Worm (Caenorhabditis elegans) whole organism, L1 larva: Measurements from ENCODE around the gene F44E2.9.

Experiments used
- C04F5.9 ChIP-seq: sonication (generic microtip); optimal IDR thresholded peaks from 2 replicates; lab custom pipeline; 2016; ENCODE audit warnings: missing genetic modification characterization, missing compliant biosample characterization
- C34B4.2 ChIP-seq: sonication (generic microtip); optimal IDR thresholded peaks from 2 replicates; lab custom pipeline; 2017; ENCODE audit warnings: mild to moderate bottlenecking, missing genetic modification characterization, missing compliant biosample characterization
- F16B12.6 ChIP-seq: fragments of 150-350 bp; optimal IDR thresholded peaks from 2 replicates; lab custom pipeline; 2014; ENCODE audit warnings: missing biosample characterization, missing genetic modification characterization
- aly-2 ChIP-seq: fragments of 150-350 bp; optimal IDR thresholded peaks from 2 replicates; lab custom pipeline; 2014; ENCODE audit warnings: missing biosample characterization, missing genetic modification characterization
- ceh-82 ChIP-seq, 3 experiments: fragments of 150-350 bp in 1 of 3; sonication (generic microtip) in 2 of 3; optimal IDR thresholded peaks; 2 replicates each; lab custom pipeline; 2014 to 2017; ENCODE audit warnings: missing biosample characterization in 3 of 3, missing genetic modification characterization in 3 of 3
- ceh-88 ChIP-seq: fragments of 200-800 bp; sonication (Bioruptor generic); IDR thresholded peaks from 2 replicates; pipeline ENCODE4 v1.3.6; 2022; ENCODE audit warnings: missing genetic modification characterization, missing compliant biosample characterization
- dpl-1 ChIP-seq, 3 experiments: fragments of 150-350 bp in 2 of 3; sonication (generic microtip) in 1 of 3; optimal IDR thresholded peaks; 2 replicates each; lab custom pipeline; 2014 to 2017; ENCODE audit warnings: missing biosample characterization in 3 of 3, missing genetic modification characterization in 3 of 3, missing genetic modification reagents in 3 of 3
- dsc-1 ChIP-seq: sonication (generic microtip); optimal IDR thresholded peaks from 2 replicates; lab custom pipeline; 2016; ENCODE audit warnings: mild to moderate bottlenecking, missing genetic modification characterization, missing compliant biosample characterization
- efl-3 ChIP-seq: fragments of 200-800 bp; sonication (Bioruptor generic); optimal IDR thresholded peaks from 2 replicates; lab custom pipeline; 2018; ENCODE audit warnings: mild to moderate bottlenecking, missing genetic modification characterization, missing compliant biosample characterization
- egl-13 ChIP-seq: sonication (generic microtip); optimal IDR thresholded peaks from 2 replicates; lab custom pipeline; 2016; ENCODE audit warnings: missing genotype, missing genetic modification reagents, missing genetic modification characterization, missing compliant biosample characterization
- egl-27 ChIP-seq, 2 experiments: fragments of 150-350 bp in 1 of 2; sonication (generic microtip); optimal IDR thresholded peaks; 3 replicates each; lab custom pipeline; 2017 to 2018; ENCODE audit warnings: missing biosample characterization in 2 of 2, missing genetic modification characterization in 2 of 2, missing genetic modification reagents in 2 of 2
- elt-2 ChIP-seq: sonication (generic microtip); optimal IDR thresholded peaks from 2 replicates; lab custom pipeline; 2016; ENCODE audit warnings: missing genetic modification characterization, mild to moderate bottlenecking, inconsistent platforms, missing compliant biosample characterization, missing genetic modification reagents
- ets-5 ChIP-seq: fragments of 200-800 bp; sonication (Bioruptor generic); IDR thresholded peaks from 2 replicates; pipeline ENCODE4 v1.3.6; 2022; ENCODE audit warnings: missing genetic modification characterization, missing compliant biosample characterization
- fkh-8 ChIP-seq: sonication (generic microtip); optimal IDR thresholded peaks from 2 replicates; lab custom pipeline; 2016; ENCODE audit warnings: mild to moderate bottlenecking, missing genetic modification characterization, missing compliant biosample characterization
- fos-1 ChIP-seq: fragments of 150-350 bp; optimal IDR thresholded peaks from 2 replicates; lab custom pipeline; 2014; ENCODE audit warnings: missing biosample characterization, missing genetic modification characterization
- grh-1 ChIP-seq: fragments of 200-800 bp; sonication (Bioruptor generic); IDR thresholded peaks from 2 replicates; pipeline ENCODE4 v1.3.6; 2022; ENCODE audit warnings: missing genetic modification reagents, missing genetic modification characterization, missing compliant biosample characterization
- hlh-17 ChIP-seq: fragments of 200-800 bp; sonication (Bioruptor generic); optimal IDR thresholded peaks from 2 replicates; lab custom pipeline; 2018; ENCODE audit warnings: missing genetic modification characterization, mild to moderate bottlenecking, missing compliant biosample characterization, moderate library complexity, borderline replicate concordance
- hlh-4 ChIP-seq: sonication (generic microtip); optimal IDR thresholded peaks from 2 replicates; lab custom pipeline; 2016; ENCODE audit warnings: mild to moderate bottlenecking, missing genetic modification characterization, missing compliant biosample characterization
- hpl-2 ChIP-seq: fragments of 150-350 bp; optimal IDR thresholded peaks from 2 replicates; lab custom pipeline; 2014; ENCODE audit warnings: missing biosample characterization, missing genetic modification reagents, missing genetic modification characterization
- isw-1 ChIP-seq: fragments of 200-800 bp; sonication (Bioruptor generic); IDR thresholded peaks from 2 replicates; pipeline ENCODE4 v1.3.6; 2022; ENCODE audit warnings: missing genetic modification characterization, missing compliant biosample characterization
- jun-1 ChIP-seq: fragments of 150-350 bp; optimal IDR thresholded peaks from 2 replicates; lab custom pipeline; 2014; ENCODE audit warnings: missing biosample characterization, missing genetic modification reagents, missing genetic modification characterization
- lin-14 ChIP-seq: fragments of 200-800 bp; sonication (Bioruptor generic); optimal IDR thresholded peaks from 2 replicates; lab custom pipeline; 2018; ENCODE audit warnings: mild to moderate bottlenecking, missing genetic modification characterization, moderate library complexity, missing compliant biosample characterization
- lin-15B ChIP-seq: fragments of 150-350 bp; sonication (generic microtip); optimal IDR thresholded peaks from 3 replicates; lab custom pipeline; 2014; ENCODE audit warnings: missing biosample characterization, missing genetic modification characterization
- lin-35 ChIP-seq, 2 experiments: fragments of 150-350 bp; optimal IDR thresholded peaks; 2 replicates each; lab custom pipeline; 2014; ENCODE audit warnings: missing biosample characterization in 2 of 2, missing genetic modification characterization in 2 of 2, missing genetic modification reagents in 2 of 2
- lin-39 ChIP-seq: fragments of 150-350 bp; optimal IDR thresholded peaks from 2 replicates; lab custom pipeline; 2014; ENCODE audit warnings: missing biosample characterization, missing genetic modification reagents, missing genetic modification characterization
- mdl-1 ChIP-seq, 2 experiments: fragments of 150-350 bp; optimal IDR thresholded peaks; 2 replicates each; lab custom pipeline; 2014 to 2017; ENCODE audit warnings: missing biosample characterization in 2 of 2, missing genetic modification characterization in 2 of 2, inconsistent platforms in 1 of 2
- mef-2 ChIP-seq: fragments of 150-350 bp; optimal IDR thresholded peaks from 2 replicates; lab custom pipeline; 2014; ENCODE audit warnings: missing biosample characterization, missing genetic modification characterization
- mep-1 ChIP-seq: fragments of 150-350 bp; optimal IDR thresholded peaks from 2 replicates; lab custom pipeline; 2014; ENCODE audit warnings: missing biosample characterization, missing genetic modification characterization
- nhr-19 ChIP-seq: fragments of 200-800 bp; sonication (Bioruptor generic); conservative IDR thresholded peaks from 2 replicates; pipeline ENCODE4 v1.3.6; 2022; ENCODE audit warnings: missing genetic modification characterization, missing compliant biosample characterization
- nhr-20 ChIP-seq: sonication (generic microtip); optimal IDR thresholded peaks from 2 replicates; lab custom pipeline; 2016; ENCODE audit warnings: mild to moderate bottlenecking, missing genetic modification characterization, missing compliant biosample characterization
- nhr-47 ChIP-seq: sonication (generic microtip); optimal IDR thresholded peaks from 2 replicates; lab custom pipeline; 2016; ENCODE audit warnings: mild to moderate bottlenecking, missing genetic modification characterization, moderate library complexity, missing compliant biosample characterization
- nhr-76 ChIP-seq: sonication (generic microtip); optimal IDR thresholded peaks from 2 replicates; lab custom pipeline; 2017; ENCODE audit warnings: missing biosample characterization, missing genetic modification characterization
- nhr-77 ChIP-seq: fragments of 150-350 bp; optimal IDR thresholded peaks from 2 replicates; lab custom pipeline; 2014; ENCODE audit warnings: missing biosample characterization, missing genetic modification characterization
- nhr-84 ChIP-seq: sonication (generic microtip); optimal IDR thresholded peaks from 2 replicates; lab custom pipeline; 2017; ENCODE audit warnings: missing biosample characterization, missing genetic modification characterization
- nhr-85 ChIP-seq: sonication (generic microtip); peaks from one replicate; lab custom pipeline; 2016; ENCODE audit warnings: missing genetic modification characterization, inconsistent platforms, missing compliant biosample characterization
- pag-3 ChIP-seq: sonication (generic microtip); optimal IDR thresholded peaks from 2 replicates; lab custom pipeline; 2017; ENCODE audit warnings: missing genetic modification characterization, mild to moderate bottlenecking, missing compliant biosample characterization, antibody characterized with exemption, borderline replicate concordance; ENCODE audit not compliant: insufficient read depth
- pax-3 ChIP-seq: fragments of 200-800 bp; sonication (Bioruptor generic); optimal IDR thresholded peaks from 2 replicates; lab custom pipeline; 2018; ENCODE audit warnings: mild to moderate bottlenecking, missing genetic modification characterization, moderate library complexity, missing compliant biosample characterization
- pqm-1 ChIP-seq: sonication (generic microtip); optimal IDR thresholded peaks from 3 replicates; lab custom pipeline; 2017; ENCODE audit warnings: missing biosample characterization, missing genetic modification characterization
- skn-1 ChIP-seq: fragments of 150-350 bp; optimal IDR thresholded peaks from 2 replicates; lab custom pipeline; 2014; ENCODE audit warnings: missing biosample characterization, missing genetic modification characterization
- snpc-4 ChIP-seq: fragments of 150-350 bp; optimal IDR thresholded peaks from 2 replicates; lab custom pipeline; 2014; ENCODE audit warnings: missing biosample characterization, missing genetic modification characterization
- sox-4 ChIP-seq: sonication (generic microtip); optimal IDR thresholded peaks from 2 replicates; lab custom pipeline; 2016; ENCODE audit warnings: missing genetic modification characterization, missing compliant biosample characterization
- sptf-1 ChIP-seq: fragments of 150-350 bp; optimal IDR thresholded peaks from 2 replicates; lab custom pipeline; 2014; ENCODE audit warnings: missing biosample characterization, missing genetic modification characterization
- swsn-7 ChIP-seq: sonication (generic microtip); optimal IDR thresholded peaks from 2 replicates; lab custom pipeline; 2016; ENCODE audit warnings: missing genetic modification characterization, missing compliant biosample characterization
- tbx-2 ChIP-seq: sonication (generic microtip); optimal IDR thresholded peaks from 2 replicates; lab custom pipeline; 2016; ENCODE audit warnings: missing genetic modification characterization, missing compliant biosample characterization
- unc-130 ChIP-seq: fragments of 150-350 bp; optimal IDR thresholded peaks from 2 replicates; lab custom pipeline; 2017; ENCODE audit warnings: missing biosample characterization, missing genetic modification characterization, inconsistent platforms
- unc-30 ChIP-seq: sonication (generic microtip); optimal IDR thresholded peaks from 2 replicates; lab custom pipeline; 2017; ENCODE audit warnings: missing biosample characterization, missing genetic modification characterization
- unc-98 ChIP-seq: fragments of 200-800 bp; sonication (Bioruptor generic); IDR thresholded peaks from 2 replicates; pipeline ENCODE4 v1.3.6; 2022; ENCODE audit warnings: missing genetic modification characterization, missing compliant biosample characterization
- zag-1 ChIP-seq: fragments of 150-350 bp; optimal IDR thresholded peaks from 2 replicates; lab custom pipeline; 2014; ENCODE audit warnings: missing biosample characterization, missing genetic modification characterization
- ztf-11 ChIP-seq, 2 experiments: sonication (generic microtip); optimal IDR thresholded peaks; 2 replicates each; lab custom pipeline; 2016 to 2017; ENCODE audit warnings: missing genetic modification characterization in 2 of 2, missing biosample characterization in 1 of 2, missing compliant biosample characterization in 1 of 2
- ztf-4 ChIP-seq: fragments of 150-350 bp; optimal IDR thresholded peaks from 2 replicates; lab custom pipeline; 2014; ENCODE audit warnings: missing biosample characterization, missing genetic modification characterization

Gene F44E2.9

ce11 chrIII:8850482-8851047 lies at the start of gene F44E2.9 (continued):
- TF ChIP-seq nhr-47 (no peak), swsn-7 (tag; lab: Kevin White, UChicago) (peak; percentile 69), mdl-1 (tag; optimal IDR thresholded peaks at IDR 0.05; lab: Kevin White, UChicago) (peak in 1 of 2 experiments; percentile 20), fos-1 (no peak), zag-1 (no peak), lin-14 (GFP tag; lab: Kevin White, UChicago) (peak; percentile 91), egl-27 (tag; optimal IDR thresholded peaks at IDR 0.05; lab: Kevin White, UChicago) (no peak), ztf-4 (tag; lab: Kevin White, UChicago) (no peak), nhr-77 (tag; lab: Kevin White, UChicago) (no peak), efl-3 (GFP tag; lab: Kevin White, UChicago) (no peak), lin-35 (GFP tag; optimal IDR thresholded peaks at IDR 0.05; lab: Kevin White, UChicago) (peak; percentile 96), egl-13 (peak; percentile 64), pag-3 (no peak), isw-1 (GFP tag; lab: Robert Waterston, UW) (peak; percentile 67), snpc-4 (tag; lab: Kevin White, UChicago) (peak; percentile 22), hlh-17 (GFP tag; lab: Kevin White, UChicago) (no peak), mef-2 (tag; lab: Kevin White, UChicago) (no peak), pax-3 (tag; lab: Kevin White, UChicago) (peak; percentile 69), nhr-19 (GFP tag; lab: Robert Waterston, UW) (peak; percentile 55), F16B12.6 (peak; percentile 50), nhr-76 (tag; lab: Kevin White, UChicago) (no peak), ceh-82 (tag; optimal IDR thresholded peaks at IDR 0.05; lab: Kevin White, UChicago) (peak; percentile 13 to 75 (median 43)), sox-4 (tag; lab: Kevin White, UChicago) (no peak), ceh-88 (GFP tag; lab: Robert Waterston, UW) (no peak), elt-2 (peak; percentile 16), sptf-1 (tag; lab: Kevin White, UChicago) (no peak), dpl-1 (GFP tag; optimal IDR thresholded peaks at IDR 0.05; lab: Kevin White, UChicago) (peak; percentile 89 to 95 (median 93)), lin-39 (tag; lab: Kevin White, UChicago) (no peak), fkh-8 (tag; lab: Kevin White, UChicago) (peak; percentile 43), lin-15B (tag; lab: Kevin White, UChicago) (peak; percentile 33), tbx-2 (tag; lab: Kevin White, UChicago) (peak; percentile 77)

- TF ChIP-seq unc-130 (tag; lab: Kevin White, UChicago): no peak
- TF ChIP-seq aly-2 (tag; lab: Kevin White, UChicago): no peak
- peak; percentile 68 to 86 (median 74) for TF ChIP-seq dpl-1 (GFP tag; optimal IDR thresholded peaks at IDR 0.05; lab: Kevin White, UChicago)
- TF ChIP-seq nhr-84 (tag; lab: Kevin White, UChicago): no peak
- TF ChIP-seq nhr-20: peak; percentile 50
- TF ChIP-seq lin-35 (GFP tag; optimal IDR thresholded peaks at IDR 0.05; lab: Kevin White, UChicago): peak; percentile 76 to 89
- TF ChIP-seq jun-1 (tag; lab: Kevin White, UChicago): no peak
- no peak for TF ChIP-seq ets-5
- TF ChIP-seq swsn-7 (tag; lab: Kevin White, UChicago): peak; percentile 46
- TF ChIP-seq isw-1 (GFP tag; lab: Robert Waterston, UW): peak; percentile 51
- TF ChIP-seq hlh-4: no peak
- TF ChIP-seq egl-13: no peak
- no peak for TF ChIP-seq unc-30 (tag; lab: Kevin White, UChicago)
- TF ChIP-seq unc-98 (GFP tag; lab: Robert Waterston, UW): no peak
- no peak for TF ChIP-seq elt-2
- TF ChIP-seq nhr-85: peak; percentile 33
- TF ChIP-seq lin-15B (tag; lab: Kevin White, UChicago): peak; percentile 84
- no peak for TF ChIP-seq grh-1 (GFP tag; lab: Robert Waterston, UW)
- TF ChIP-seq hlh-17 (GFP tag; lab: Kevin White, UChicago): no peak
- TF ChIP-seq pqm-1: no peak
- no peak for TF ChIP-seq ztf-11 (tag; optimal IDR thresholded peaks at IDR 0.05; lab: Kevin White, UChicago)
- TF ChIP-seq dsc-1 (tag; lab: Kevin White, UChicago): peak; percentile 26
- peak; percentile 50 for TF ChIP-seq skn-1 (tag; lab: Kevin White, UChicago)
- peak; percentile 47 for TF ChIP-seq mep-1 (tag; lab: Kevin White, UChicago)
- TF ChIP-seq lin-39 (tag; lab: Kevin White, UChicago): no peak
- TF ChIP-seq nhr-19 (GFP tag; lab: Robert Waterston, UW): peak; percentile 61
- no peak for TF ChIP-seq F16B12.6
- TF ChIP-seq fkh-8 (tag; lab: Kevin White, UChicago): peak; percentile 26
- peak; percentile 93 for TF ChIP-seq C04F5.9 (tag; lab: Kevin White, UChicago)
- TF ChIP-seq hpl-2 (GFP tag; lab: Kevin White, UChicago): no peak
- no peak for TF ChIP-seq fos-1
- no peak for TF ChIP-seq C34B4.2
These were observed 49.4 kb upstream of the F44E2.9 start for ce11 chrIII:8899767-8900166.
